Worm (Caenorhabditis elegans) whole organism, L4/young adult: ENCODE measurements around the gene F52E1.14.

ENCODE experiments used
- W03F9.2 ChIP-seq: fragments of 150-350 bp; optimal IDR thresholded peaks from 2 replicates; lab custom pipeline; 2014; ENCODE audit warnings: missing biosample characterization, missing genetic modification characterization
- dao-5 ChIP-seq: sonication (generic microtip); optimal IDR thresholded peaks from 2 replicates; lab custom pipeline; 2016; ENCODE audit warnings: missing genotype, missing genetic modification characterization, moderate library complexity, missing compliant biosample characterization
- him-1 ChIP-seq: sonication (generic microtip); optimal IDR thresholded peaks from 2 replicates; lab custom pipeline; 2016; ENCODE audit warnings: missing genotype, missing genetic modification reagents, missing genetic modification characterization, missing compliant biosample characterization

DNA sequence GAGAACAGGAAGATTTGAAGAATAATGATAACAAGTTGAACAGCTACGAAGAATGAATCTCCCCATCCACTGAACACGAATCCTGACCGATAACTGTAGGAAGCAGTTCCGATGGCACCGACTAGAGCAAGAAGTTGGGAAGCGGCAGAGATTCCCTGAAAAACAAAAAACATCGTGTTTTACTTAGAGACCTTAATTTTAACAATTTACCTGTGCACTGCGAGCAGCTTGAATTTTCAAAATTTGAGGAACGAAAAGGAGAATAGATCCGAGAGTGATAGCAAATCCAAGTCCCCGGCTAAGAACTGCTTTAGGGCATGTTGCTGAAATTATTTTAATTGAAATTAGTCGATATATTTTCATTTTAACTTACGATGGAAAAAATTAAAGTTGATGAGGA, 25.0 kb upstream of the F52E1.14 start:
- TF ChIP-seq him-1 (tag; lab: Kevin White, UChicago), result no peak
- no peak for TF ChIP-seq dao-5 (tag; lab: Kevin White, UChicago)
- no peak for TF ChIP-seq W03F9.2 (tag; lab: Kevin White, UChicago)
